Fruit fly (Drosophila melanogaster): ENCODE data around the gene CG5653.

The CG5653 gene

dm6 chr3L:8997686-8998239 is 31.6 kb upstream of the CG5653 start, which contains the start of the genes smg and CG5087:
Gene smg (minus strand): TSS chr3L:8997989.
Gene CG5087 (plus strand): TSS chr3L:8998184.
- peak; percentile 13 for TF ChIP-seq Hr39 (GFP tag; optimal IDR thresholded peaks at IDR 0.05)
- TF ChIP-seq Hr4 (GFP tag; optimal IDR thresholded peaks at IDR 0.05) = no peak
- TF ChIP-seq svp (GFP tag) = peak; percentile 83
- peak; percentile 7 for TF ChIP-seq lz (GFP tag; optimal IDR thresholded peaks at IDR 0.05)
- TF ChIP-seq fkh (GFP tag; optimal IDR thresholded peaks at IDR 0.05) = peak; percentile 75
- TF ChIP-seq Eip75B (GFP tag; optimal IDR thresholded peaks at IDR 0.05) = peak; percentile 14
- TF ChIP-seq cyc (GFP tag; optimal IDR thresholded peaks at IDR 0.05) = no peak
- peak; percentile 13 for TF ChIP-seq Eip93F (GFP tag; optimal IDR thresholded peaks at IDR 0.05)

- TF ChIP-seq esn (GFP tag; optimal IDR thresholded peaks at IDR 0.05) (no peak), CG34406 (GFP tag; optimal IDR thresholded peaks at IDR 0.05) (no peak), eg (GFP tag; IDR thresholded peaks at IDR 0.05) (0 out of 3 replicates have a peak, but pooled peaks have one; percentile 34), salr (GFP tag; optimal IDR thresholded peaks at IDR 0.05) (no peak), CG16779 (tag; optimal IDR thresholded peaks at IDR 0.05) (no peak), CG6808 (GFP tag; optimal IDR thresholded peaks at IDR 0.05) (no peak), CG6792 (GFP tag; optimal IDR thresholded peaks at IDR 0.05) (no peak), CG10631 (GFP tag; optimal IDR thresholded peaks at IDR 0.05) (no peak), svp (GFP tag) (peak; percentile 89), Hr4 (GFP tag; optimal IDR thresholded peaks at IDR 0.05) (no peak), CG8319 (GFP tag; optimal IDR thresholded peaks at IDR 0.05) (no peak), net (GFP tag; optimal IDR thresholded peaks at IDR 0.05) (peak; percentile 18), OdsH (GFP tag; optimal IDR thresholded peaks at IDR 0.05) (no peak), spab (GFP tag; optimal IDR thresholded peaks at IDR 0.05) (no peak), topi (GFP tag; optimal IDR thresholded peaks at IDR 0.05) (no peak), CG10669 (GFP tag; optimal IDR thresholded peaks at IDR 0.05) (no peak), CG11762 (GFP tag; optimal IDR thresholded peaks at IDR 0.05; ENCODE audit: insufficient read depth) (no peak), ss (GFP tag; optimal IDR thresholded peaks at IDR 0.05) (peak in 1 of 2 experiments; percentile 21), CG6854 (GFP tag; optimal IDR thresholded peaks at IDR 0.05) (peak; percentile 41), CG1621 (tag; optimal IDR thresholded peaks at IDR 0.05) (peak; percentile 2), vri (GFP tag; optimal IDR thresholded peaks at IDR 0.05) (no peak), Sox102F (GFP tag; optimal IDR thresholded peaks at IDR 0.05) (peak; percentile 13), dsx (GFP tag; optimal IDR thresholded peaks at IDR 0.05; ENCODE audit: poor library complexity, severe bottlenecking) (peak; percentile 26), Gug (GFP tag; IDR thresholded peaks at IDR 0.05) (no peak), Sox15 (GFP tag; optimal IDR thresholded peaks at IDR 0.05) (no peak), CG9139 (GFP tag; optimal IDR thresholded peaks at IDR 0.05) (no peak), Blimp-1 (GFP tag; optimal IDR thresholded peaks at IDR 0.05) (peak; percentile 91), CG8119 (GFP tag; IDR thresholded peaks at IDR 0.05) (peak; percentile 14; the same call in 1 of the 3 replicates), dac (GFP tag; optimal IDR thresholded peaks at IDR 0.05) (no peak), CG15336 (GFP tag; IDR thresholded peaks at IDR 0.05) (0 out of 2 replicates have a peak, but pooled peaks have one; percentile 31), Eip93F (GFP tag; optimal IDR thresholded peaks at IDR 0.05) (no peak), CG8632 (GFP tag; optimal IDR thresholded peaks at IDR 0.05) (no peak), Sox14 (GFP tag; optimal IDR thresholded peaks at IDR 0.05) (no peak), Ets96B (tag; optimal IDR thresholded peaks at IDR 0.05) (no peak), CG11902 (GFP tag; optimal IDR thresholded peaks at IDR 0.05) (no peak), CG6163 (GFP tag; IDR thresholded peaks at IDR 0.05) (0 out of 3 replicates have a peak, but pooled peaks have one; percentile 18), CG4318 (GFP tag; optimal IDR thresholded peaks at IDR 0.05) (no peak), achi (GFP tag; optimal IDR thresholded peaks at IDR 0.05) (peak; percentile 52), CG11294 (GFP tag; IDR thresholded peaks at IDR 0.05) (no peak), Hr38 (GFP tag; optimal IDR thresholded peaks at IDR 0.05) (no peak), Eip78C (GFP tag) (peak; percentile 32), CG3919 (GFP tag; optimal IDR thresholded peaks at IDR 0.05) (peak; percentile 15)
Observed at dm6 chr3L:8996899-8997685, 30.9 kb upstream of the CG5653 start.

Data from whole organism, prepupa.